Fruit fly (Drosophila melanogaster) whole organism, adult: Measurements from ENCODE around the gene CG12213.

Experiments
- CG7101 ChIP-seq: fragments of 200-800 bp; sonication (Bioruptor generic); optimal IDR thresholded peaks from 2 replicates; lab custom pipeline; 2018; ENCODE audit warnings: missing biosample characterization, mild to moderate bottlenecking, missing genetic modification characterization, moderate library complexity
- Clk ChIP-seq: fragments of 200-800 bp; sonication (Bioruptor generic); optimal IDR thresholded peaks from 2 replicates; lab custom pipeline; 2017; ENCODE audit warnings: missing biosample characterization, missing genetic modification characterization
- Crg-1 ChIP-seq: fragments of 200-800 bp; sonication (Bioruptor generic); optimal IDR thresholded peaks from 2 replicates; lab custom pipeline; 2016; ENCODE audit warnings: missing biosample characterization, missing genetic modification characterization

- TF ChIP-seq Crg-1 (GFP tag; lab: Kevin White, UChicago), result peak; percentile 72
- TF ChIP-seq CG7101 (tag; lab: Kevin White, UChicago), result peak; percentile 79
- peak; percentile 77 for TF ChIP-seq Clk (GFP tag; lab: Kevin White, UChicago)
These were observed 42.8 kb upstream of the CG12213 start, which contains the start of the genes KLHL18 and GCC185 for dm6 chr3R:12010202-12010824.
